Fruit fly (Drosophila melanogaster) whole organism, embryonic: ENCODE results near the gene cort.
A peak's percentile ranks its signal among the peaks of the same experiment; 100 is the strongest.

Experiments
- Awh ChIP-seq: fragments of 200-800 bp; sonication (Bioruptor generic); IDR thresholded peaks from 2 replicates; pipeline ENCODE4, ENCODE4 v1.3.6; 2022; ENCODE audit warnings: missing biosample characterization, missing genetic modification characterization
- CG1024 ChIP-seq: fragments of 200-800 bp; sonication (Bioruptor generic); IDR thresholded peaks from 2 replicates; pipeline ENCODE4 v1.3.6; 2022; ENCODE audit warnings: missing biosample characterization, missing genetic modification characterization
- CG10543 ChIP-seq: fragments of 200-800 bp; sonication (Bioruptor generic); optimal IDR thresholded peaks from 3 replicates; lab custom pipeline; 2017; ENCODE audit warnings: missing biosample characterization, mild to moderate bottlenecking, missing genetic modification characterization, moderate library complexity
- CG10565 ChIP-seq: fragments of 200-800 bp; sonication (Bioruptor generic); optimal IDR thresholded peaks from 3 replicates; lab custom pipeline; 2016; ENCODE audit warnings: missing biosample characterization, mild to moderate bottlenecking, missing genetic modification characterization
- CG11085 ChIP-seq: fragments of 200-800 bp; sonication (Bioruptor generic); IDR thresholded peaks from 2 replicates; pipeline ENCODE4 v1.3.6; 2022; ENCODE audit warnings: missing biosample characterization, missing genetic modification characterization
- CG11695 ChIP-seq: fragments of 200-800 bp; sonication (Bioruptor generic); IDR thresholded peaks from 3 replicates; pipeline ENCODE4 v1.3.6; 2022; ENCODE audit warnings: missing biosample characterization, missing genetic modification characterization
- CG12299 ChIP-seq: fragments of 200-800 bp; sonication (Bioruptor generic); optimal IDR thresholded peaks from 2 replicates; lab custom pipeline; 2018; ENCODE audit warnings: missing biosample characterization, mild to moderate bottlenecking, missing genetic modification characterization
- CG12744 ChIP-seq: fragments of 200-800 bp; sonication (Bioruptor generic); optimal IDR thresholded peaks from 2 replicates; lab custom pipeline; 2016; ENCODE audit warnings: missing biosample characterization, missing genetic modification characterization
- CG12769 ChIP-seq: fragments of 200-800 bp; sonication (Bioruptor generic); optimal IDR thresholded peaks from 2 replicates; lab custom pipeline; 2019; ENCODE audit warnings: missing biosample characterization, mild to moderate bottlenecking, missing genetic modification characterization, moderate library complexity
- CG12942 ChIP-seq: fragments of 200-800 bp; sonication (Bioruptor generic); optimal IDR thresholded peaks from 3 replicates; lab custom pipeline; 2016; ENCODE audit warnings: missing biosample characterization, missing genetic modification characterization
- CG13894 ChIP-seq: fragments of 200-800 bp; sonication (Bioruptor generic); optimal IDR thresholded peaks from 3 replicates; lab custom pipeline; 2018; ENCODE audit warnings: missing biosample characterization, mild to moderate bottlenecking, missing genetic modification characterization, moderate library complexity
- CG14050 ChIP-seq: fragments of 200-800 bp; sonication (Bioruptor generic); IDR thresholded peaks from 3 replicates; pipeline ENCODE4 v1.3.6; 2022; ENCODE audit warnings: missing biosample characterization, missing genetic modification characterization
- CG16863 ChIP-seq: fragments of 200-800 bp; sonication (Bioruptor generic); optimal IDR thresholded peaks from 3 replicates; lab custom pipeline; 2016; ENCODE audit warnings: missing biosample characterization, missing genetic modification characterization
- CG30020 ChIP-seq: fragments of 200-800 bp; optimal IDR thresholded peaks from 2 replicates; lab custom pipeline; 2019; ENCODE audit warnings: missing biosample characterization, mild to moderate bottlenecking, missing genetic modification characterization, moderate library complexity
- CG3838 ChIP-seq: fragments of 200-800 bp; sonication (Bioruptor generic); optimal IDR thresholded peaks from 3 replicates; lab custom pipeline; 2016; ENCODE audit warnings: missing biosample characterization, missing genetic modification characterization
- CG4404 ChIP-seq: fragments of 200-800 bp; sonication (Bioruptor generic); IDR thresholded peaks from 2 replicates; pipeline ENCODE4 v1.3.6; 2022; ENCODE audit warnings: missing biosample characterization, missing genetic modification characterization
- CG6272 ChIP-seq: fragments of 200-800 bp; sonication (Bioruptor generic); IDR thresholded peaks from 2 replicates; pipeline ENCODE4 v1.3.6; 2022; ENCODE audit warnings: missing biosample characterization, missing genetic modification characterization
- CG7357 ChIP-seq: fragments of 200-800 bp; sonication (Bioruptor generic); IDR thresholded peaks from 3 replicates; pipeline ENCODE4 v1.3.6; 2022; ENCODE audit warnings: missing biosample characterization, missing genetic modification characterization
- CkIIα-i1 ChIP-seq: fragments of 200-800 bp; sonication (Bioruptor generic); IDR thresholded peaks from 2 replicates; pipeline ENCODE4 v1.3.6; 2022; ENCODE audit warnings: missing biosample characterization, missing genetic modification characterization
- Dfd ChIP-seq, 2 experiments: fragments of >200 bp; optimal IDR thresholded peaks; 2 replicates each; lab custom pipeline; 2017; ENCODE audit warnings: missing biosample characterization in 2 of 2, missing genetic modification characterization in 2 of 2
- Doc2 ChIP-seq: fragments of 200-800 bp; sonication (Bioruptor generic); IDR thresholded peaks from 2 replicates; pipeline ENCODE4 v1.3.6; 2022; ENCODE audit warnings: missing biosample characterization, missing genetic modification characterization
- HLHmδ ChIP-seq: fragments of 200-800 bp; sonication (Bioruptor generic); optimal IDR thresholded peaks from 2 replicates; lab custom pipeline; 2018; ENCODE audit warnings: missing biosample characterization, mild to moderate bottlenecking, missing genetic modification characterization, moderate library complexity
- Hr51 ChIP-seq, 2 experiments: fragments of 200-800 bp; sonication (Bioruptor generic); optimal IDR thresholded peaks; 2 replicates in 1 of 2; 3 replicates in 1 of 2; lab custom pipeline; 2016 to 2018; ENCODE audit warnings: missing biosample characterization in 2 of 2, missing genetic modification characterization in 2 of 2, mild to moderate bottlenecking in 1 of 2, moderate library complexity in 1 of 2
- Poxn ChIP-seq: fragments of 200-800 bp; sonication (Bioruptor generic); IDR thresholded peaks from 2 replicates; pipeline ENCODE4 v1.3.6; 2022; ENCODE audit warnings: missing biosample characterization, missing genetic modification characterization
- Sry-δ ChIP-seq: fragments of 200-800 bp; sonication (Bioruptor generic); optimal IDR thresholded peaks from 2 replicates; lab custom pipeline; 2016; ENCODE audit warnings: missing biosample characterization, missing genetic modification characterization
- Tbp ChIP-seq: fragments of >200 bp; optimal IDR thresholded peaks from 2 replicates; lab custom pipeline; 2018; ENCODE audit warnings: missing biosample characterization, missing genetic modification characterization
- btn ChIP-seq: fragments of 200-800 bp; sonication (Bioruptor generic); optimal IDR thresholded peaks from 2 replicates; lab custom pipeline; 2016; ENCODE audit warnings: missing biosample characterization, missing genetic modification characterization
- cg ChIP-seq: fragments of 200-800 bp; sonication (Bioruptor generic); optimal IDR thresholded peaks from 3 replicates; lab custom pipeline; 2019; ENCODE audit warnings: missing biosample characterization, mild to moderate bottlenecking, missing genetic modification characterization, moderate library complexity
- dpn ChIP-seq, 2 experiments: fragments of 200-800 bp; sonication (Bioruptor generic); optimal IDR thresholded peaks; 3 replicates each; lab custom pipeline; 2016; ENCODE audit warnings: missing biosample characterization in 2 of 2, missing genetic modification characterization in 2 of 2
- ems ChIP-seq: fragments of 200-800 bp; sonication (Bioruptor generic); optimal IDR thresholded peaks from 3 replicates; lab custom pipeline; 2016; ENCODE audit warnings: missing biosample characterization, missing genetic modification characterization
- ewg ChIP-seq: fragments of 200-800 bp; sonication (Bioruptor generic); optimal IDR thresholded peaks from 3 replicates; lab custom pipeline; 2017; ENCODE audit warnings: mild to moderate bottlenecking, missing biosample characterization, missing genetic modification reagents, missing genetic modification characterization
- eyg ChIP-seq: fragments of 200-800 bp; sonication (Bioruptor generic); optimal IDR thresholded peaks from 3 replicates; lab custom pipeline; 2016; ENCODE audit warnings: missing biosample characterization, missing genetic modification characterization
- fd102C ChIP-seq: fragments of 200-800 bp; sonication (Bioruptor generic); optimal IDR thresholded peaks from 2 replicates; lab custom pipeline; 2018; ENCODE audit warnings: missing biosample characterization, mild to moderate bottlenecking, missing genetic modification characterization, moderate library complexity
- grau ChIP-seq: fragments of 200-800 bp; optimal IDR thresholded peaks from 3 replicates; lab custom pipeline; 2019; ENCODE audit warnings: missing biosample characterization, mild to moderate bottlenecking, missing genetic modification characterization, moderate library complexity
- grn ChIP-seq: fragments of 200-800 bp; sonication (Bioruptor generic); optimal IDR thresholded peaks from 3 replicates; lab custom pipeline; 2017; ENCODE audit warnings: missing biosample characterization, missing genetic modification characterization
- gt ChIP-seq: fragments of 200-800 bp; sonication (Bioruptor generic); IDR thresholded peaks from 2 replicates; pipeline ENCODE4 v1.3.6; 2022; ENCODE audit warnings: missing biosample characterization, missing genetic modification characterization
- hth ChIP-seq: fragments of >200 bp; optimal IDR thresholded peaks from 2 replicates; lab custom pipeline; 2017; ENCODE audit warnings: inconsistent platforms
- jumu ChIP-seq: fragments of 200-800 bp; sonication (Bioruptor generic); optimal IDR thresholded peaks from 3 replicates; lab custom pipeline; 2016; ENCODE audit warnings: missing biosample characterization, missing genetic modification characterization
- nerfin-2 ChIP-seq: fragments of 200-800 bp; sonication (Bioruptor generic); IDR thresholded peaks from 2 replicates; pipeline ENCODE4 v1.3.6; 2022; ENCODE audit warnings: missing biosample characterization, missing genetic modification characterization; ENCODE audit not compliant: partially characterized antibody
- org-1 ChIP-seq: fragments of 200-800 bp; sonication (Bioruptor generic); optimal IDR thresholded peaks from 2 replicates; lab custom pipeline; 2017; ENCODE audit warnings: missing biosample characterization, missing genetic modification characterization
- pnt ChIP-seq: fragments of 200-800 bp; sonication (Bioruptor generic); optimal IDR thresholded peaks from 3 replicates; lab custom pipeline; 2016; ENCODE audit warnings: missing biosample characterization, missing genetic modification characterization
- pros ChIP-seq: fragments of 200-800 bp; sonication (Bioruptor generic); optimal IDR thresholded peaks from 3 replicates; lab custom pipeline; 2019; ENCODE audit warnings: missing biosample characterization, mild to moderate bottlenecking, missing genetic modification characterization, moderate library complexity
- row ChIP-seq: fragments of 200-800 bp; sonication (Bioruptor generic); IDR thresholded peaks from 3 replicates; pipeline ENCODE4 v1.3.6; 2022; ENCODE audit warnings: missing biosample characterization, missing genetic modification characterization
- salm ChIP-seq: fragments of 200-800 bp; sonication (Bioruptor generic); optimal IDR thresholded peaks from 2 replicates; lab custom pipeline; 2018; ENCODE audit warnings: missing biosample characterization, mild to moderate bottlenecking, missing genetic modification characterization
- sd ChIP-seq: fragments of 200-800 bp; sonication (Bioruptor generic); optimal IDR thresholded peaks from 3 replicates; lab custom pipeline; 2018; ENCODE audit warnings: missing biosample characterization, mild to moderate bottlenecking, missing genetic modification characterization, moderate library complexity
- stc ChIP-seq: fragments of 200-800 bp; sonication (Bioruptor generic); IDR thresholded peaks from 2 replicates; pipeline ENCODE4 v1.3.6; 2022; ENCODE audit warnings: missing biosample characterization, missing genetic modification characterization
- tap ChIP-seq: fragments of 200-800 bp; optimal IDR thresholded peaks from 3 replicates; lab custom pipeline; 2019; ENCODE audit warnings: missing biosample characterization, mild to moderate bottlenecking, missing genetic modification characterization, moderate library complexity
- tin ChIP-seq: fragments of 200-800 bp; sonication (Bioruptor generic); optimal IDR thresholded peaks from 3 replicates; lab custom pipeline; 2016; ENCODE audit warnings: missing biosample characterization, missing genetic modification characterization
- tll ChIP-seq, 2 experiments: fragments of 200-800 bp in 1 of 2; fragments of >200 bp in 1 of 2; sonication (Bioruptor generic) in 1 of 2; optimal IDR thresholded peaks; 2 replicates each; lab custom pipeline; 2017 to 2019; ENCODE audit warnings: missing biosample characterization in 2 of 2, missing genetic modification characterization in 2 of 2, mild to moderate bottlenecking in 1 of 2, moderate library complexity in 1 of 2
- ttk ChIP-seq: fragments of 200-800 bp; sonication (Bioruptor generic); IDR thresholded peaks from 2 replicates; pipeline ENCODE4 v2.1.2; 2022; ENCODE audit warnings: missing biosample characterization, missing genetic modification characterization
- yki ChIP-seq: fragments of >200 bp; optimal IDR thresholded peaks from 3 replicates; lab custom pipeline; 2018

The cort gene

DNA sequence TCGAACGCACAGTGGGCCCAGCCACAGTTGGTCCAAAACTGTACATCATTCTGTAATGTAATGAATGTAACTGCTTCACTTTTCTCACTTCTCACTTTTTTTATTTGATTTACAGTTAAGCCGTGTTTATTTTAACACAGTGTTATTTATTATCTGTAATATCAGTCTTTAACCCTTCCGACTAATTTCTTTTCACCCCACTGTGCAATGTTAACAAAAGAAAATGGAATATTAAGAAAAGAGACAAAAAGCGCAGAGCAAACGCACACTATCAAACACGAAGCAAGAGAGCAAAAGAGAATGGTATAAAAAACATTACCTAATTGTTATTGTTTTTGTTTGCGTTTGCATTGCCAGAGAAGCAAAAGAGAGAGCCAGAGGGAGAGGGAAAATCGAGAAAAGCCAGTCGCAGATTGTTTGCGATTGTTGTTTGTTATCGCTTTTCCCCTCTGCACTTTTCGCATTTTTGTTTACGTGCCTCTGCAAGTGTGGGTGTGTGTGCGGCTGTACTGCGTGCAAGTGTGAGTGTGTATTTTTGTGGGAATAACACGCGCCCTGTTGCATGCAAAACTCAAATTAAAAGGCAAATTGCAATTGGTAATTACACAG lies 29.2 kb downstream of the cort start (continued):
- TF ChIP-seq CG12769 (tag; lab: Kevin White, UChicago) (peak; percentile 98), Hr51 (GFP tag; optimal IDR thresholded peaks at IDR 0.05; lab: Kevin White, UChicago) (peak; percentile 98 to 99), gt (GFP tag; lab: Robert Waterston, UW) (peak; percentile 86), Awh (GFP tag; lab: Robert Waterston, UW) (peak; percentile 98), sd (tag; lab: Kevin White, UChicago) (peak; percentile 95), CG12299 (peak; percentile 97), grau (peak; percentile 97), ttk (GFP tag; lab: Robert Waterston, UW) (peak; percentile 97), Sry-δ (GFP tag; lab: Kevin White, UChicago) (peak; percentile 70), dpn (GFP tag; optimal IDR thresholded peaks at IDR 0.05; lab: Kevin White, UChicago) (peak; percentile 98 to 99), tap (peak; percentile 99), fd102C (GFP tag; lab: Kevin White, UChicago) (peak; percentile 93), salm (tag; lab: Kevin White, UChicago) (peak; percentile 99), HLHmδ (GFP tag; lab: Kevin White, UChicago) (no peak), Dfd (GFP tag; optimal IDR thresholded peaks at IDR 0.05; lab: Kevin White, UChicago) (no peak), Poxn (GFP tag; lab: Robert Waterston, UW) (peak; percentile 88), hth (lab: Kevin White, UChicago) (no peak), pnt (GFP tag; lab: Kevin White, UChicago) (peak; percentile 97), CG4404 (GFP tag; lab: Robert Waterston, UW) (peak; percentile 89), CG16863 (GFP tag; lab: Kevin White, UChicago) (peak; percentile 98), CG10543 (GFP tag; lab: Kevin White, UChicago) (peak; percentile 97), pros (GFP tag; lab: Kevin White, UChicago) (peak; percentile 89), Tbp (GFP tag; lab: Kevin White, UChicago) (no peak), grn (GFP tag; lab: Kevin White, UChicago) (peak; percentile 83), tll (GFP tag; optimal IDR thresholded peaks at IDR 0.05; lab: Kevin White, UChicago) (peak in 1 of 2 experiments; percentile 90), CkIIα-i1 (peak; percentile 86), CG6272 (GFP tag; lab: Robert Waterston, UW) (peak; percentile 93), nerfin-2 (peak; percentile 68), tin (GFP tag; lab: Kevin White, UChicago) (peak; percentile 99), cg (peak; percentile 89), stc (GFP tag; lab: Robert Waterston, UW) (peak; percentile 98), CG10565 (GFP tag; lab: Kevin White, UChicago) (peak; percentile 95), CG11695 (GFP tag; lab: Robert Waterston, UW) (peak; percentile 98), CG14050 (GFP tag; lab: Robert Waterston, UW) (peak; percentile 97), CG12942 (GFP tag; lab: Kevin White, UChicago) (peak; percentile 98), CG30020 (tag; lab: Kevin White, UChicago) (peak; percentile 86), CG3838 (GFP tag; lab: Kevin White, UChicago) (peak; percentile 97), CG1024 (GFP tag; lab: Robert Waterston, UW) (peak; percentile 95), CG7357 (peak; percentile 90), jumu (GFP tag; lab: Kevin White, UChicago) (peak; percentile 96), org-1 (GFP tag; lab: Kevin White, UChicago) (peak; percentile 98), ems (GFP tag; lab: Kevin White, UChicago) (peak; percentile 99), CG11085 (GFP tag; lab: Robert Waterston, UW) (peak; percentile 94), eyg (peak; percentile 97), btn (GFP tag; lab: Kevin White, UChicago) (peak; percentile 98), Doc2 (GFP tag; lab: Robert Waterston, UW) (no peak; the same call in 1 of the 2 replicates), CG12744 (GFP tag; lab: Kevin White, UChicago) (peak; percentile 97), row (GFP tag; lab: Robert Waterston, UW) (peak; percentile 97), ewg (GFP tag; lab: Kevin White, UChicago) (peak; percentile 97), CG13894 (tag; lab: Kevin White, UChicago) (peak; percentile 90), yki (no peak)
